Worm (Caenorhabditis elegans) whole organism, L4 larva: ENCODE measurements around the gene C10E2.5.

Experiments used
- F49E8.2 ChIP-seq: sonication (generic microtip); optimal IDR thresholded peaks from 2 replicates; lab custom pipeline; 2016; ENCODE audit warnings: missing compliant biosample characterization, mild to moderate bottlenecking, missing genetic modification characterization, borderline replicate concordance
- R02D3.7 ChIP-seq: fragments of 150-350 bp; sonication (generic microtip); optimal IDR thresholded peaks from 3 replicates; lab custom pipeline; 2014; ENCODE audit warnings: missing biosample characterization, missing genetic modification characterization
- T20F7.1 ChIP-seq: fragments of 200-800 bp; sonication (Bioruptor generic); optimal IDR thresholded peaks from 2 replicates; lab custom pipeline; 2018; ENCODE audit warnings: mild to moderate bottlenecking, missing genetic modification characterization, missing compliant biosample characterization
- T26A8.4 ChIP-seq: fragments of 200-800 bp; sonication (Bioruptor generic); IDR thresholded peaks from 2 replicates; pipeline ENCODE4 v1.3.6; 2022; ENCODE audit warnings: missing genetic modification characterization, missing compliant biosample characterization
- Y5F2A.4 ChIP-seq: fragments of 200-800 bp; sonication (Bioruptor generic); optimal IDR thresholded peaks from 2 replicates; lab custom pipeline; 2018; ENCODE audit warnings: mild to moderate bottlenecking, missing genetic modification characterization, missing compliant biosample characterization
- ZK337.2 ChIP-seq: fragments of 200-800 bp; sonication (Bioruptor generic); IDR thresholded peaks from 2 replicates; pipeline ENCODE4 v1.3.6; 2022; ENCODE audit warnings: missing genetic modification reagents, missing genetic modification characterization, missing compliant biosample characterization
- ZK546.5 ChIP-seq, 2 experiments: sonication (generic microtip); optimal IDR thresholded peaks; 2 replicates each; lab custom pipeline; 2017; ENCODE audit warnings: missing biosample characterization in 2 of 2, missing genetic modification characterization in 2 of 2
- ama-1 ChIP-seq: fragments of 150-350 bp; optimal IDR thresholded peaks from 2 replicates; lab custom pipeline; 2014; ENCODE audit warnings: inconsistent platforms, mixed read lengths
- attf-4 ChIP-seq: sonication (generic microtip); optimal IDR thresholded peaks from 3 replicates; lab custom pipeline; 2017; ENCODE audit warnings: missing biosample characterization, missing genetic modification characterization
- ceh-20 ChIP-seq: fragments of 200-800 bp; sonication (Bioruptor generic); IDR thresholded peaks from 2 replicates; pipeline ENCODE4 v1.3.6; 2022; ENCODE audit warnings: missing genetic modification reagents, missing genetic modification characterization, missing compliant biosample characterization
- ceh-44 ChIP-seq: fragments of 200-800 bp; sonication (Bioruptor generic); IDR thresholded peaks from 2 replicates; pipeline ENCODE4 v1.3.6; 2022; ENCODE audit warnings: missing genetic modification reagents, missing genetic modification characterization, missing compliant biosample characterization
- cey-2 ChIP-seq: sonication (generic microtip); optimal IDR thresholded peaks from 3 replicates; lab custom pipeline; 2017; ENCODE audit warnings: missing genetic modification characterization, mild to moderate bottlenecking, missing compliant biosample characterization, antibody characterized with exemption, borderline replicate concordance; ENCODE audit not compliant: insufficient read depth
- daf-16 ChIP-seq, 3 experiments: sonication (generic microtip); optimal IDR thresholded peaks; 2 replicates each; lab custom pipeline; 2016 to 2017; ENCODE audit warnings: missing genetic modification characterization in 3 of 3, missing genetic modification reagents in 3 of 3, mild to moderate bottlenecking in 2 of 3, missing compliant biosample characterization in 2 of 3, missing biosample characterization in 1 of 3, moderate library complexity in 1 of 3
- daf-19 ChIP-seq: fragments of 200-800 bp; sonication (Bioruptor generic); conservative IDR thresholded peaks from 2 replicates; pipeline ENCODE4 v1.3.6; 2022; ENCODE audit warnings: missing genetic modification characterization, missing compliant biosample characterization
- dmd-6 ChIP-seq: fragments of 200-800 bp; sonication (Bioruptor generic); IDR thresholded peaks from 2 replicates; pipeline ENCODE4 v1.3.6; 2022; ENCODE audit warnings: missing genetic modification reagents, missing genetic modification characterization, missing compliant biosample characterization
- dpl-1 ChIP-seq: fragments of 150-350 bp; optimal IDR thresholded peaks from 2 replicates; lab custom pipeline; 2014; ENCODE audit warnings: missing biosample characterization, missing genetic modification reagents, missing genetic modification characterization
- duxl-1 ChIP-seq: sonication (generic microtip); optimal IDR thresholded peaks from 2 replicates; lab custom pipeline; 2016; ENCODE audit warnings: mild to moderate bottlenecking, missing genetic modification characterization, moderate library complexity, missing compliant biosample characterization; ENCODE audit not compliant: poor library complexity
- dve-1 ChIP-seq: sonication (generic microtip); optimal IDR thresholded peaks from 2 replicates; lab custom pipeline; 2017; ENCODE audit warnings: antibody characterized with exemption, mild to moderate bottlenecking, missing genetic modification characterization, missing compliant biosample characterization; ENCODE audit not compliant: insufficient read depth
- egl-43 ChIP-seq: fragments of 200-800 bp; sonication (Bioruptor generic); IDR thresholded peaks from 2 replicates; pipeline ENCODE4 v1.3.6; 2022; ENCODE audit warnings: missing genetic modification reagents, missing genetic modification characterization, missing compliant biosample characterization
- fos-1 ChIP-seq: fragments of 150-350 bp; optimal IDR thresholded peaks from 2 replicates; lab custom pipeline; 2014; ENCODE audit warnings: missing biosample characterization, missing genetic modification characterization
- hlh-11 ChIP-seq: fragments of 200-800 bp; sonication (Bioruptor generic); optimal IDR thresholded peaks from 2 replicates; lab custom pipeline; 2018; ENCODE audit warnings: mild to moderate bottlenecking, missing genetic modification characterization, missing compliant biosample characterization
- hlh-30 ChIP-seq: sonication (generic microtip); optimal IDR thresholded peaks from 2 replicates; lab custom pipeline; 2017; ENCODE audit warnings: antibody characterized with exemption, mild to moderate bottlenecking, missing genetic modification characterization, missing compliant biosample characterization; ENCODE audit not compliant: insufficient read depth
- hmg-1.1 ChIP-seq: fragments of 200-800 bp; sonication (Bioruptor generic); IDR thresholded peaks from 2 replicates; pipeline ENCODE4 v1.3.6; 2022; ENCODE audit warnings: missing genetic modification reagents, missing genetic modification characterization, missing compliant biosample characterization
- lin-1 ChIP-seq: fragments of 200-800 bp; sonication (Bioruptor generic); IDR thresholded peaks from 2 replicates; pipeline ENCODE4 v1.3.6; 2022; ENCODE audit warnings: missing genetic modification reagents, missing genetic modification characterization, missing compliant biosample characterization
- lsy-2 ChIP-seq, 2 experiments: fragments of 150-350 bp in 1 of 2; sonication (generic microtip) in 1 of 2; optimal IDR thresholded peaks; 2 replicates each; lab custom pipeline; 2014 to 2017; ENCODE audit warnings: missing biosample characterization in 2 of 2, missing genetic modification characterization in 2 of 2
- madf-5 ChIP-seq, 2 experiments: fragments of 200-800 bp; sonication (Bioruptor generic); IDR thresholded peaks; 2 replicates each; pipeline ENCODE4 v1.3.6; 2022; ENCODE audit warnings: missing compliant biosample characterization in 2 of 2, missing genetic modification characterization in 2 of 2
- mdl-1 ChIP-seq, 2 experiments: fragments of 150-350 bp in 1 of 2; sonication (generic microtip) in 1 of 2; optimal IDR thresholded peaks; 2 replicates each; lab custom pipeline; 2014 to 2017; ENCODE audit warnings: missing biosample characterization in 2 of 2, missing genetic modification characterization in 2 of 2
- mdt-29 ChIP-seq: fragments of 200-800 bp; sonication (Bioruptor generic); IDR thresholded peaks from 2 replicates; pipeline ENCODE4 v1.3.6; 2022; ENCODE audit warnings: missing genetic modification reagents, missing genetic modification characterization, missing compliant biosample characterization
- mep-1 ChIP-seq: fragments of 150-350 bp; sonication (generic microtip); optimal IDR thresholded peaks from 3 replicates; lab custom pipeline; 2014; ENCODE audit warnings: missing biosample characterization, missing genetic modification characterization
- mes-2 ChIP-seq: sonication (generic microtip); optimal IDR thresholded peaks from 2 replicates; lab custom pipeline; 2016; ENCODE audit warnings: missing genotype, mild to moderate bottlenecking, missing genetic modification characterization, missing compliant biosample characterization; ENCODE audit not compliant: poor library complexity, severe bottlenecking
- nhr-102 ChIP-seq: sonication (generic microtip); optimal IDR thresholded peaks from 2 replicates; lab custom pipeline; 2016; ENCODE audit warnings: mild to moderate bottlenecking, missing genetic modification characterization, moderate library complexity, missing compliant biosample characterization
- nhr-11 ChIP-seq: fragments of 150-350 bp; optimal IDR thresholded peaks from 2 replicates; lab custom pipeline; 2014; ENCODE audit warnings: missing biosample characterization, missing genetic modification characterization
- nhr-237 ChIP-seq: sonication (generic microtip); optimal IDR thresholded peaks from 2 replicates; lab custom pipeline; 2017; ENCODE audit warnings: missing biosample characterization, missing genetic modification characterization
- nhr-28 ChIP-seq: fragments of 150-350 bp; optimal IDR thresholded peaks from 2 replicates; lab custom pipeline; 2014; ENCODE audit warnings: missing biosample characterization, missing genetic modification characterization
- nhr-41 ChIP-seq: fragments of 200-800 bp; sonication (Bioruptor generic); IDR thresholded peaks from 2 replicates; pipeline ENCODE4 v1.3.6; 2022; ENCODE audit warnings: missing genetic modification reagents, missing genetic modification characterization, missing compliant biosample characterization
- nhr-42 ChIP-seq: fragments of 200-800 bp; sonication (Bioruptor generic); IDR thresholded peaks from 2 replicates; pipeline ENCODE4 v1.3.6; 2022; ENCODE audit warnings: missing genetic modification characterization, missing compliant biosample characterization
- nhr-77 ChIP-seq: fragments of 150-350 bp; optimal IDR thresholded peaks from 2 replicates; lab custom pipeline; 2014; ENCODE audit warnings: missing biosample characterization, missing genetic modification characterization
- pha-4 ChIP-seq, 2 experiments: fragments of 150-350 bp in 1 of 2; fragments of 200-800 bp in 1 of 2; sonication (Bioruptor generic) in 1 of 2; IDR thresholded peaks in 1 of 2; optimal IDR thresholded peaks in 1 of 2; 2 replicates each; pipeline versions ENCODE4 v1.3.6 to Lab custom; 2014 to 2022; ENCODE audit warnings: missing genetic modification characterization in 2 of 2, missing genetic modification reagents in 2 of 2, missing biosample characterization in 1 of 2, missing compliant biosample characterization in 1 of 2
- skn-1 ChIP-seq: fragments of 150-350 bp; optimal IDR thresholded peaks from 2 replicates; lab custom pipeline; 2014; ENCODE audit warnings: missing biosample characterization, missing genetic modification characterization
- snpc-1.2 ChIP-seq: fragments of 200-800 bp; sonication (Bioruptor generic); IDR thresholded peaks from 2 replicates; pipeline ENCODE4 v1.3.6; 2022; ENCODE audit warnings: missing genetic modification reagents, missing genetic modification characterization, missing compliant biosample characterization
- spr-1 ChIP-seq: sonication (generic microtip); optimal IDR thresholded peaks from 2 replicates; lab custom pipeline; 2016; ENCODE audit warnings: mild to moderate bottlenecking, missing genetic modification characterization, missing compliant biosample characterization
- tra-1 ChIP-seq: fragments of 200-800 bp; sonication (Bioruptor generic); IDR thresholded peaks from 2 replicates; pipeline ENCODE4 v1.3.6; 2022; ENCODE audit warnings: missing genetic modification reagents, missing genetic modification characterization, missing compliant biosample characterization
- unc-130 ChIP-seq: sonication (generic microtip); optimal IDR thresholded peaks from 2 replicates; lab custom pipeline; 2016; ENCODE audit warnings: missing genetic modification reagents, missing genetic modification characterization, missing compliant biosample characterization
- unc-39 ChIP-seq: sonication (generic microtip); optimal IDR thresholded peaks from 2 replicates; lab custom pipeline; 2017; ENCODE audit warnings: missing biosample characterization, missing genetic modification characterization
- unc-62 ChIP-seq, 3 experiments: fragments of 150-350 bp in 1 of 3; sonication (generic microtip); optimal IDR thresholded peaks in 2 of 3; peaks in 1 of 3; 1 replicate in 1 of 3; 2 replicates in 2 of 3; lab custom pipeline; 2014 to 2017; ENCODE audit warnings: missing biosample characterization in 3 of 3, missing genetic modification characterization in 3 of 3, missing genetic modification reagents in 3 of 3, missing genotype in 1 of 3
- vab-7 ChIP-seq: fragments of 200-800 bp; sonication (Bioruptor generic); IDR thresholded peaks from 2 replicates; pipeline ENCODE4 v1.3.6; 2022; ENCODE audit warnings: missing genetic modification reagents, missing genetic modification characterization, missing compliant biosample characterization
- zag-1 ChIP-seq: fragments of 150-350 bp; optimal IDR thresholded peaks from 2 replicates; lab custom pipeline; 2014; ENCODE audit warnings: missing biosample characterization, missing genetic modification characterization
- zfp-2 ChIP-seq: sonication (generic microtip); optimal IDR thresholded peaks from 2 replicates; lab custom pipeline; 2016; ENCODE audit warnings: mild to moderate bottlenecking, missing genetic modification characterization, missing compliant biosample characterization
- zip-2 ChIP-seq: fragments of 150-350 bp; optimal IDR thresholded peaks from 2 replicates; lab custom pipeline; 2014; ENCODE audit warnings: missing biosample characterization, missing genetic modification characterization

The C10E2.5 gene

ce11 chrX:16732259-16732658 is 22.1 kb downstream of the C10E2.5 start:
- TF ChIP-seq hlh-30 (tag; lab: Kevin White, UChicago) = peak; percentile 86
- no peak for TF ChIP-seq R02D3.7 (tag; lab: Kevin White, UChicago)
- TF ChIP-seq mdt-29 (GFP tag; lab: Robert Waterston, UW) = no peak
- no peak for TF ChIP-seq Y5F2A.4 (GFP tag; lab: Kevin White, UChicago)
- TF ChIP-seq spr-1 (tag; lab: Kevin White, UChicago) = no peak
- no peak for TF ChIP-seq nhr-41 (GFP tag; lab: Robert Waterston, UW)
- TF ChIP-seq lin-1 (GFP tag; lab: Robert Waterston, UW) = no peak
- TF ChIP-seq nhr-102 = no peak
- no peak for TF ChIP-seq ZK546.5 (tag; optimal IDR thresholded peaks at IDR 0.05; lab: Kevin White, UChicago)
- peak; percentile 44 for TF ChIP-seq nhr-28 (tag; lab: Kevin White, UChicago)
- TF ChIP-seq F49E8.2 (tag; lab: Kevin White, UChicago) = no peak
- TF ChIP-seq hlh-11 = peak; percentile 32
- no peak for TF ChIP-seq nhr-77
- no peak for TF ChIP-seq cey-2
- no peak for TF ChIP-seq unc-39 (tag; lab: Kevin White, UChicago)
- no peak for TF ChIP-seq zfp-2 (tag; lab: Kevin White, UChicago)
- no peak for TF ChIP-seq dpl-1
- TF ChIP-seq hmg-1.1 = no peak
- TF ChIP-seq skn-1 (tag; lab: Kevin White, UChicago) = no peak
- TF ChIP-seq attf-4 (tag; lab: Kevin White, UChicago) = no peak
- no peak for TF ChIP-seq snpc-1.2 (GFP tag; lab: Robert Waterston, UW)
- TF ChIP-seq unc-130 (GFP tag; lab: Kevin White, UChicago) = no peak
- peak; percentile 23 for TF ChIP-seq mep-1 (tag; lab: Kevin White, UChicago)
- TF ChIP-seq T26A8.4 = no peak
- TF ChIP-seq tra-1 (GFP tag; lab: Robert Waterston, UW) = peak; percentile 60; the same call in 1 of the 2 replicates
- no peak for TF ChIP-seq ama-1 (lab: Kevin White, UChicago)
- peak; percentile 42 for TF ChIP-seq nhr-11 (tag; lab: Kevin White, UChicago)
- no peak for TF ChIP-seq T20F7.1
- TF ChIP-seq dve-1 (tag; lab: Kevin White, UChicago) = no peak
- peak in 1 of 2 experiments; percentile 45 for TF ChIP-seq mdl-1 (tag; optimal IDR thresholded peaks at IDR 0.05; lab: Kevin White, UChicago)
- no peak for TF ChIP-seq dmd-6 (GFP tag; lab: Robert Waterston, UW)
- no peak for TF ChIP-seq egl-43 (GFP tag; lab: Robert Waterston, UW)
- no peak for TF ChIP-seq zag-1
- TF ChIP-seq pha-4 (GFP tag; IDR thresholded peaks at IDR 0.05; lab: Robert Waterston, UW) = no peak
- TF ChIP-seq pha-4 (tag; optimal IDR thresholded peaks at IDR 0.05; lab: Kevin White, UChicago) = no peak
- no peak for TF ChIP-seq ZK337.2 (GFP tag; lab: Robert Waterston, UW)
- peak in 1 of 2 experiments; percentile 88 for TF ChIP-seq unc-62 (GFP tag; optimal IDR thresholded peaks at IDR 0.05 in 1 of 2; lab: Kevin White, UChicago)
- no peak for TF ChIP-seq unc-62 (tag; optimal IDR thresholded peaks at IDR 0.05; lab: Kevin White, UChicago)
- no peak for TF ChIP-seq ceh-44
- no peak for TF ChIP-seq mes-2
- TF ChIP-seq nhr-42 (GFP tag; lab: Robert Waterston, UW) = no peak
- TF ChIP-seq daf-19 (GFP tag; lab: Robert Waterston, UW) = no peak
- peak in 1 of 2 experiments; percentile 19 for TF ChIP-seq lsy-2 (tag; optimal IDR thresholded peaks at IDR 0.05; lab: Kevin White, UChicago)
- no peak for TF ChIP-seq vab-7
- TF ChIP-seq madf-5 (GFP tag; IDR thresholded peaks at IDR 0.05; lab: Robert Waterston, UW) = no peak
- no peak for TF ChIP-seq daf-16 (GFP tag; optimal IDR thresholded peaks at IDR 0.05; lab: Kevin White, UChicago)
- no peak for TF ChIP-seq daf-16 (tag; optimal IDR thresholded peaks at IDR 0.05; lab: Kevin White, UChicago)
- TF ChIP-seq nhr-237 (tag; lab: Kevin White, UChicago) = no peak
- TF ChIP-seq duxl-1 (tag; lab: Kevin White, UChicago) = no peak
- no peak for TF ChIP-seq zip-2 (tag; lab: Kevin White, UChicago)
- TF ChIP-seq ceh-20 (GFP tag; lab: Robert Waterston, UW) = no peak
- no peak for TF ChIP-seq fos-1
- TF ChIP-seq, all 104 proteins: peak for 9
